Worm (Caenorhabditis elegans): Measurements from ENCODE around the gene daf-37.
A peak's percentile ranks its signal among the peaks of the same experiment; 100 is the strongest.

daf-37 gene

ce11 chrII:6248503-6248902 lies 40.5 kb upstream of the daf-37 start:
- TF ChIP-seq ztf-11 (tag; optimal IDR thresholded peaks at IDR 0.05) (no peak), ceh-43 (GFP tag; optimal IDR thresholded peaks at IDR 0.05) (peak; percentile 74), unc-39 (tag; optimal IDR thresholded peaks at IDR 0.05) (peak; percentile 35), mls-2 (tag; optimal IDR thresholded peaks at IDR 0.05) (peak; percentile 91), unc-120 (tag; optimal IDR thresholded peaks at IDR 0.05; ENCODE audit: poor library complexity, severe bottlenecking) (peak; percentile 82), elt-1 (tag; optimal IDR thresholded peaks at IDR 0.05; ENCODE audit: borderline replicate concordance, insufficient read depth) (no peak), tbx-8 (GFP tag; optimal IDR thresholded peaks at IDR 0.05) (peak; percentile 91), lsy-2 (tag; optimal IDR thresholded peaks at IDR 0.05) (no peak), mep-1 (tag; optimal IDR thresholded peaks at IDR 0.05) (peak; percentile 23), nhr-237 (tag; optimal IDR thresholded peaks at IDR 0.05) (no peak), lin-32 (GFP tag; optimal IDR thresholded peaks at IDR 0.05) (peak; percentile 89), snpc-4 (tag; optimal IDR thresholded peaks at IDR 0.05) (no peak), nhr-12 (tag; optimal IDR thresholded peaks at IDR 0.05) (no peak), nhr-28 (tag; optimal IDR thresholded peaks at IDR 0.05) (no peak), sem-2 (GFP tag; optimal IDR thresholded peaks at IDR 0.05) (peak; percentile 85), pha-4 (tag; optimal IDR thresholded peaks at IDR 0.05) (peak; percentile 65), drap-1 (GFP tag; optimal IDR thresholded peaks at IDR 0.05) (peak; percentile 88), ceh-39 (tag; optimal IDR thresholded peaks at IDR 0.05) (no peak), blmp-1 (tag; optimal IDR thresholded peaks at IDR 0.05) (no peak), hlh-1 (tag; optimal IDR thresholded peaks at IDR 0.05) (peak; percentile 12), sptf-1 (tag; optimal IDR thresholded peaks at IDR 0.05) (peak; percentile 92), ceh-83 (GFP tag; optimal IDR thresholded peaks at IDR 0.05) (peak; percentile 93), unc-62 (GFP tag; optimal IDR thresholded peaks at IDR 0.05) (no peak), nhr-2 (tag; optimal IDR thresholded peaks at IDR 0.05) (no peak), ham-2 (GFP tag; optimal IDR thresholded peaks at IDR 0.05) (peak; percentile 79), mab-5 (tag; optimal IDR thresholded peaks at IDR 0.05) (no peak), flh-1 (GFP tag; optimal IDR thresholded peaks at IDR 0.05) (no peak), zip-8 (tag; optimal IDR thresholded peaks at IDR 0.05) (no peak), ces-1 (GFP tag; optimal IDR thresholded peaks at IDR 0.05) (no peak), lin-13 (tag; optimal IDR thresholded peaks at IDR 0.05) (peak; percentile 50), cnd-1 (tag; optimal IDR thresholded peaks at IDR 0.05) (peak; percentile 90), nhr-76 (tag; optimal IDR thresholded peaks at IDR 0.05) (no peak), elt-3 (tag; optimal IDR thresholded peaks at IDR 0.05) (no peak), M03D4.4 (tag; optimal IDR thresholded peaks at IDR 0.05) (peak; percentile 88), bed-3 (GFP tag; optimal IDR thresholded peaks at IDR 0.05) (peak; percentile 61)

ce11 chrII:6248029-6248428 lies 40.0 kb upstream of the daf-37 start:
- TF ChIP-seq tbx-8 (GFP tag; optimal IDR thresholded peaks at IDR 0.05) (no peak), snpc-4 (tag; optimal IDR thresholded peaks at IDR 0.05) (no peak), cnd-1 (tag; optimal IDR thresholded peaks at IDR 0.05) (no peak), unc-39 (tag; optimal IDR thresholded peaks at IDR 0.05) (no peak), drap-1 (GFP tag; optimal IDR thresholded peaks at IDR 0.05) (no peak), ces-1 (GFP tag; optimal IDR thresholded peaks at IDR 0.05) (no peak), bed-3 (GFP tag; optimal IDR thresholded peaks at IDR 0.05) (no peak), sptf-1 (tag; optimal IDR thresholded peaks at IDR 0.05) (no peak), ceh-39 (tag; optimal IDR thresholded peaks at IDR 0.05) (no peak), blmp-1 (tag; optimal IDR thresholded peaks at IDR 0.05) (no peak), nhr-76 (tag; optimal IDR thresholded peaks at IDR 0.05) (no peak)

ce11 chrII:6247011-6247410 lies 39.0 kb upstream of the daf-37 start, which contains the start of gene T24H7.2:
TSS of gene T24H7.2 (plus strand) at chrII:6247311.
- no peak for TF ChIP-seq ceh-39 (tag; optimal IDR thresholded peaks at IDR 0.05)
- TF ChIP-seq nhr-76 (tag; optimal IDR thresholded peaks at IDR 0.05), result no peak
- TF ChIP-seq elt-1 (tag; optimal IDR thresholded peaks at IDR 0.05; ENCODE audit: borderline replicate concordance, insufficient read depth), result no peak

DNA sequence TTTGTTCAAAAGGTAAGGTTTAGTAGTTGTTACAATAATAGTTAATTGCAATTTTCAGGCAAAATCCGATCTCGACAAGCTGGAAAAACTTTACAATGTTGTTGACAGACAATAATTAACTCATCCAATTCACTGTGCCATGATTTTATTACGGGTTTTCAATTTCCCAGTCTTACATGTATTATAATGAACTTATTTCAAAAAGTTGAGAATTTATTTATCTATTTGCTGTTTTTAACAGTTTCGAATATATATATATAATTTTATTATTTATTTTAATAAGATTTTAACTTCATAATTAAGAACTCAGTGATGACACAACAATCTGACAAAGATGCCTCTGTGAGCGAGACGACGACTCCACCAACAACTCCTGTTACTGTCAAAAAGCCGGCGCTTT lies 38.0 kb upstream of the daf-37 start, which contains the start of gene lelo-1:
Gene lelo-1, plus strand, starts transcription at position 301 of the 400 bp plus-strand sequence.
- TF ChIP-seq sem-2 (GFP tag; optimal IDR thresholded peaks at IDR 0.05) (no peak), flh-1 (GFP tag; optimal IDR thresholded peaks at IDR 0.05) (no peak), nhr-28 (tag; optimal IDR thresholded peaks at IDR 0.05) (no peak), mab-5 (tag; optimal IDR thresholded peaks at IDR 0.05) (no peak), snpc-4 (tag; optimal IDR thresholded peaks at IDR 0.05) (no peak), mls-2 (tag; optimal IDR thresholded peaks at IDR 0.05) (no peak), unc-62 (GFP tag; optimal IDR thresholded peaks at IDR 0.05) (no peak), zip-8 (tag; optimal IDR thresholded peaks at IDR 0.05) (no peak), sptf-1 (tag; optimal IDR thresholded peaks at IDR 0.05) (no peak), lsy-2 (tag; optimal IDR thresholded peaks at IDR 0.05) (no peak), mep-1 (tag; optimal IDR thresholded peaks at IDR 0.05) (no peak), ces-1 (GFP tag; optimal IDR thresholded peaks at IDR 0.05) (no peak), bed-3 (GFP tag; optimal IDR thresholded peaks at IDR 0.05) (no peak), cnd-1 (tag; optimal IDR thresholded peaks at IDR 0.05) (no peak), unc-120 (tag; optimal IDR thresholded peaks at IDR 0.05; ENCODE audit: poor library complexity, severe bottlenecking) (no peak), nhr-12 (tag; optimal IDR thresholded peaks at IDR 0.05) (no peak), lin-32 (GFP tag; optimal IDR thresholded peaks at IDR 0.05) (no peak)

Measured in whole organism, mixed stage, embryonic.